Worm (Caenorhabditis elegans) whole organism, midembryonic: Measurements from ENCODE around the gene C44H4.6.

Experiments
- flt-1 ChIP-seq: fragments of 200-800 bp; sonication (Bioruptor generic); IDR thresholded peaks from 2 replicates; pipeline ENCODE4 v1.3.6; 2022; ENCODE audit warnings: missing genetic modification characterization, missing compliant biosample characterization
- klf-2 ChIP-seq: fragments of 200-800 bp; sonication (Bioruptor generic); conservative IDR thresholded peaks from 2 replicates; pipeline ENCODE4 v1.3.6; 2022; ENCODE audit warnings: missing genetic modification reagents, missing genetic modification characterization, missing compliant biosample characterization
- ztf-29 ChIP-seq: fragments of 200-800 bp; sonication (Bioruptor generic); IDR thresholded peaks from 2 replicates; pipeline ENCODE4 v1.3.6; 2022; ENCODE audit warnings: missing genetic modification reagents, missing genetic modification characterization, missing compliant biosample characterization

ce11 chrX:14621207-14621606 is 22.1 kb upstream of the C44H4.6 start:
- TF ChIP-seq klf-2 (GFP tag; lab: Robert Waterston, UW) (no peak), flt-1 (GFP tag; lab: Robert Waterston, UW) (no peak), ztf-29 (no peak)
